Worm (Caenorhabditis elegans) whole organism, young adult: ENCODE data around the gene T24C4.3.
A peak's percentile ranks its signal among the peaks of the same experiment; 100 is the strongest.

Experiments used
- B0019.2 ChIP-seq: fragments of 200-800 bp; sonication (Bioruptor generic); conservative IDR thresholded peaks from 2 replicates; pipeline ENCODE4 v1.3.6; 2022; ENCODE audit warnings: missing genetic modification reagents, missing genetic modification characterization, missing compliant biosample characterization
- D2030.7 ChIP-seq: fragments of 200-800 bp; sonication (Bioruptor generic); IDR thresholded peaks from 2 replicates; pipeline ENCODE4 v1.3.6; 2022; ENCODE audit warnings: missing genetic modification reagents, missing genetic modification characterization, missing compliant biosample characterization
- F37B4.10 ChIP-seq: fragments of 200-800 bp; sonication (Bioruptor generic); IDR thresholded peaks from 2 replicates; pipeline ENCODE4 v1.3.6; 2022; ENCODE audit warnings: missing genetic modification characterization, missing compliant biosample characterization
- F49E8.2 ChIP-seq: sonication (generic microtip); optimal IDR thresholded peaks from 3 replicates; lab custom pipeline; 2017; ENCODE audit warnings: missing genetic modification characterization, mild to moderate bottlenecking, missing compliant biosample characterization, antibody characterized with exemption, moderate library complexity; ENCODE audit not compliant: insufficient read depth
- F52B5.7 ChIP-seq: sonication (generic microtip); optimal IDR thresholded peaks from 2 replicates; lab custom pipeline; 2016; ENCODE audit warnings: mild to moderate bottlenecking, missing genetic modification characterization, missing compliant biosample characterization
- F55B11.4 ChIP-seq: sonication (generic microtip); optimal IDR thresholded peaks from 2 replicates; lab custom pipeline; 2016; ENCODE audit warnings: missing compliant biosample characterization, missing genetic modification characterization, borderline replicate concordance; ENCODE audit not compliant: insufficient read depth
- F57A8.1 ChIP-seq: fragments of 200-800 bp; sonication (Bioruptor generic); optimal IDR thresholded peaks from 2 replicates; lab custom pipeline; 2018; ENCODE audit warnings: mild to moderate bottlenecking, missing genetic modification characterization, moderate library complexity, missing compliant biosample characterization
- Y95B8A.8 ChIP-seq: fragments of 200-800 bp; sonication (Bioruptor generic); IDR thresholded peaks from 2 replicates; pipeline ENCODE4 v1.3.6; 2022; ENCODE audit warnings: missing genetic modification reagents, missing genetic modification characterization, missing compliant biosample characterization
- athp-1 ChIP-seq: sonication (generic microtip); optimal IDR thresholded peaks from 2 replicates; lab custom pipeline; 2017; ENCODE audit warnings: mild to moderate bottlenecking, missing genetic modification characterization, missing compliant biosample characterization
- attf-3 ChIP-seq: fragments of 200-800 bp; sonication (Bioruptor generic); conservative IDR thresholded peaks from 2 replicates; pipeline ENCODE4 v1.3.6; 2022; ENCODE audit warnings: missing genetic modification reagents, missing genetic modification characterization, missing compliant biosample characterization
- ccch-3 ChIP-seq: fragments of 200-800 bp; sonication (Bioruptor generic); optimal IDR thresholded peaks from 2 replicates; lab custom pipeline; 2018; ENCODE audit warnings: mild to moderate bottlenecking, missing genetic modification characterization, missing compliant biosample characterization
- cebp-1 ChIP-seq, 2 experiments: fragments of 200-800 bp in 1 of 2; sonication (Bioruptor generic) in 1 of 2; sonication (generic microtip) in 1 of 2; IDR thresholded peaks in 1 of 2; optimal IDR thresholded peaks in 1 of 2; 2 replicates each; pipeline versions ENCODE4 v1.3.6 to Lab custom; 2017 to 2022; ENCODE audit warnings: missing compliant biosample characterization in 2 of 2, missing genetic modification characterization in 2 of 2, mild to moderate bottlenecking in 1 of 2, missing genetic modification reagents in 1 of 2, moderate library complexity in 1 of 2
- cebp-2 ChIP-seq: fragments of 200-800 bp; sonication (Bioruptor generic); IDR thresholded peaks from 2 replicates; pipeline ENCODE4 v1.3.6; 2022; ENCODE audit warnings: missing genetic modification characterization, missing compliant biosample characterization
- ceh-40 ChIP-seq: fragments of 200-800 bp; sonication (Bioruptor generic); IDR thresholded peaks from 2 replicates; pipeline ENCODE4 v1.3.6; 2022; ENCODE audit warnings: missing genetic modification characterization, missing compliant biosample characterization
- ceh-79 ChIP-seq: sonication (generic microtip); optimal IDR thresholded peaks from 2 replicates; lab custom pipeline; 2017; ENCODE audit warnings: mild to moderate bottlenecking, missing genetic modification characterization, missing compliant biosample characterization
- chd-7 ChIP-seq: sonication (generic microtip); optimal IDR thresholded peaks from 2 replicates; lab custom pipeline; 2016; ENCODE audit warnings: mild to moderate bottlenecking, missing genetic modification characterization, moderate library complexity, missing compliant biosample characterization
- dpff-1 ChIP-seq: sonication (generic microtip); optimal IDR thresholded peaks from 2 replicates; lab custom pipeline; 2017; ENCODE audit warnings: mild to moderate bottlenecking, missing genetic modification characterization, missing compliant biosample characterization
- egl-18 ChIP-seq: fragments of 200-800 bp; sonication (Bioruptor generic); IDR thresholded peaks from 2 replicates; pipeline ENCODE4 v1.3.6; 2022; ENCODE audit warnings: missing genetic modification reagents, missing genetic modification characterization, missing compliant biosample characterization
- egrh-3 ChIP-seq: fragments of 200-800 bp; sonication (Bioruptor generic); IDR thresholded peaks from 2 replicates; pipeline ENCODE4 v1.3.6; 2022; ENCODE audit warnings: missing genetic modification reagents, missing genetic modification characterization, missing compliant biosample characterization
- ekl-4 ChIP-seq: fragments of 200-800 bp; sonication (Bioruptor generic); IDR thresholded peaks from 2 replicates; pipeline ENCODE4 v1.3.6; 2022; ENCODE audit warnings: missing genetic modification reagents, missing genetic modification characterization, missing compliant biosample characterization
- him-1 ChIP-seq: sonication (generic microtip); optimal IDR thresholded peaks from 2 replicates; lab custom pipeline; 2016; ENCODE audit warnings: missing genotype, missing genetic modification reagents, missing genetic modification characterization, missing compliant biosample characterization
- hmg-1.2 ChIP-seq: fragments of 200-800 bp; sonication (Bioruptor generic); IDR thresholded peaks from 2 replicates; pipeline ENCODE4 v1.3.6; 2022; ENCODE audit warnings: missing genetic modification reagents, missing genetic modification characterization, missing compliant biosample characterization
- hsf-1 ChIP-seq: fragments of 200-800 bp; sonication (Bioruptor generic); IDR thresholded peaks from 2 replicates; pipeline ENCODE4 v1.3.6; 2022; ENCODE audit warnings: missing genetic modification reagents, missing genetic modification characterization, missing compliant biosample characterization
- let-526 ChIP-seq: fragments of 200-800 bp; sonication (Bioruptor generic); IDR thresholded peaks from 2 replicates; pipeline ENCODE4 v1.3.6; 2022; ENCODE audit warnings: missing genetic modification reagents, missing genetic modification characterization, missing compliant biosample characterization
- lin-35 ChIP-seq, 3 experiments: fragments of 150-350 bp in 2 of 3; sonication (generic microtip) in 1 of 3; optimal IDR thresholded peaks; 2 replicates each; lab custom pipeline; 2014 to 2018; ENCODE audit warnings: missing biosample characterization in 3 of 3, missing genetic modification characterization in 3 of 3, missing genetic modification reagents in 3 of 3
- lir-1 ChIP-seq: fragments of 200-800 bp; sonication (Bioruptor generic); conservative IDR thresholded peaks from 2 replicates; pipeline ENCODE4 v1.3.6; 2022; ENCODE audit warnings: missing genetic modification reagents, missing genetic modification characterization, missing compliant biosample characterization
- madf-3 ChIP-seq: fragments of 200-800 bp; sonication (Bioruptor generic); IDR thresholded peaks from 2 replicates; pipeline ENCODE4 v1.3.6; 2022; ENCODE audit warnings: missing genetic modification reagents, missing genetic modification characterization, missing compliant biosample characterization
- madf-6 ChIP-seq: fragments of 200-800 bp; sonication (Bioruptor generic); IDR thresholded peaks from 2 replicates; pipeline ENCODE4 v1.3.6; 2022; ENCODE audit warnings: missing genetic modification reagents, missing genetic modification characterization, missing compliant biosample characterization
- madf-8 ChIP-seq: fragments of 200-800 bp; sonication (Bioruptor generic); conservative IDR thresholded peaks from 2 replicates; pipeline ENCODE4 v1.3.6; 2022; ENCODE audit warnings: missing genetic modification reagents, missing genetic modification characterization, missing compliant biosample characterization
- mcd-1 ChIP-seq: fragments of 200-800 bp; sonication (Bioruptor generic); IDR thresholded peaks from 2 replicates; pipeline ENCODE4 v1.3.6; 2022; ENCODE audit warnings: missing genetic modification reagents, missing genetic modification characterization, missing compliant biosample characterization
- nfya-1 ChIP-seq: sonication (generic microtip); optimal IDR thresholded peaks from 2 replicates; lab custom pipeline; 2017; ENCODE audit warnings: antibody characterized with exemption, missing compliant biosample characterization, missing genetic modification characterization, borderline replicate concordance; ENCODE audit not compliant: insufficient read depth
- nfya-2 ChIP-seq: fragments of 200-800 bp; sonication (Bioruptor generic); IDR thresholded peaks from 2 replicates; pipeline ENCODE4 v1.3.6; 2022; ENCODE audit warnings: missing genetic modification reagents, missing genetic modification characterization, missing compliant biosample characterization
- nhr-120 ChIP-seq: fragments of 200-800 bp; sonication (Bioruptor generic); IDR thresholded peaks from 2 replicates; pipeline ENCODE4 v1.3.6; 2022; ENCODE audit warnings: missing genetic modification characterization, missing compliant biosample characterization
- nhr-90 ChIP-seq: sonication (generic microtip); optimal IDR thresholded peaks from 2 replicates; lab custom pipeline; 2016; ENCODE audit warnings: missing genotype, mild to moderate bottlenecking, missing genetic modification characterization, missing compliant biosample characterization
- pbrm-1 ChIP-seq: fragments of 200-800 bp; sonication (Bioruptor generic); IDR thresholded peaks from 2 replicates; pipeline ENCODE4 v1.3.6; 2022; ENCODE audit warnings: missing genetic modification reagents, missing genetic modification characterization, missing compliant biosample characterization
- rcor-1 ChIP-seq: fragments of 200-800 bp; sonication (Bioruptor generic); IDR thresholded peaks from 2 replicates; pipeline ENCODE4 v1.3.6; 2022; ENCODE audit warnings: missing genetic modification reagents, missing genetic modification characterization, missing compliant biosample characterization
- repo-1 ChIP-seq: sonication (generic microtip); optimal IDR thresholded peaks from 2 replicates; lab custom pipeline; 2017; ENCODE audit warnings: mild to moderate bottlenecking, missing genetic modification characterization, missing compliant biosample characterization
- tlf-1 ChIP-seq: fragments of 200-800 bp; sonication (Bioruptor generic); optimal IDR thresholded peaks from 2 replicates; lab custom pipeline; 2018; ENCODE audit warnings: mild to moderate bottlenecking, missing genetic modification characterization, missing compliant biosample characterization
- ztf-6 ChIP-seq: fragments of 200-800 bp; sonication (Bioruptor generic); IDR thresholded peaks from 2 replicates; pipeline ENCODE4 v1.3.6; 2022; ENCODE audit warnings: missing genetic modification reagents, missing genetic modification characterization, missing compliant biosample characterization

The T24C4.3 gene

DNA sequence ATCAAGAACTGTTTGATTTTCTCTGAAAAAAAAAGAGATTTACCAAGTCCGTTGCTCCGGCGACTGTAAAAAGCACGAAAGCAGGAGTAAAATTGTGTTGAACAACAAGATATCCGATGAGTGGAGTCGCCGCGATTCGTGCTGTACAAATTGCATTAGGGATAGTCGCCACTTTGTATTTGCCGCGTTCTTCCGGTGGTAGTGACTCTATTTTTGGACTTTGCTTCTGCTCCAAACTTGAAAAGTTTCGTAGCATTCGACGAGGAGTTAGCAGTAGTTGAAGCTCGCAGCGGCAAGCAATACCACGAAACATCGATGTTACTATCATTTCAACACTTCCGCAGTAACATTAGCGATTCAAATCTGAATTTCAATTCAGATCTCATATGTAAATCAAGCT is 37.3 kb upstream of the T24C4.3 start, which contains the start of gene crls-1 (continued):
- TF ChIP-seq chd-7 (tag; lab: Kevin White, UChicago) (peak; percentile 25), egl-18 (GFP tag; lab: Robert Waterston, UW) (no peak), ceh-40 (GFP tag; lab: Robert Waterston, UW) (no peak), nfya-2 (GFP tag; lab: Robert Waterston, UW) (no peak), Y95B8A.8 (GFP tag; lab: Robert Waterston, UW) (0 out of 2 replicates have a peak, but pooled peaks have one; percentile 17), madf-6 (GFP tag; lab: Robert Waterston, UW) (peak; percentile 14; the same call in 1 of the 2 replicates), F52B5.7 (tag; lab: Kevin White, UChicago) (peak; percentile 26), repo-1 (tag; lab: Kevin White, UChicago) (peak; percentile 72), let-526 (GFP tag; lab: Robert Waterston, UW) (no peak), rcor-1 (GFP tag; lab: Robert Waterston, UW) (no peak), cebp-1 (GFP tag; IDR thresholded peaks at IDR 0.05; lab: Robert Waterston, UW) (no peak), cebp-1 (tag; optimal IDR thresholded peaks at IDR 0.05; lab: Kevin White, UChicago) (no peak), ccch-3 (GFP tag; lab: Kevin White, UChicago) (no peak), D2030.7 (GFP tag; lab: Robert Waterston, UW) (peak; percentile 14; the same call in 1 of the 2 replicates), madf-3 (GFP tag; lab: Robert Waterston, UW) (0 out of 2 replicates have a peak, but pooled peaks have one; percentile 28), egrh-3 (no peak), attf-3 (GFP tag; lab: Robert Waterston, UW) (no peak)

DNA sequence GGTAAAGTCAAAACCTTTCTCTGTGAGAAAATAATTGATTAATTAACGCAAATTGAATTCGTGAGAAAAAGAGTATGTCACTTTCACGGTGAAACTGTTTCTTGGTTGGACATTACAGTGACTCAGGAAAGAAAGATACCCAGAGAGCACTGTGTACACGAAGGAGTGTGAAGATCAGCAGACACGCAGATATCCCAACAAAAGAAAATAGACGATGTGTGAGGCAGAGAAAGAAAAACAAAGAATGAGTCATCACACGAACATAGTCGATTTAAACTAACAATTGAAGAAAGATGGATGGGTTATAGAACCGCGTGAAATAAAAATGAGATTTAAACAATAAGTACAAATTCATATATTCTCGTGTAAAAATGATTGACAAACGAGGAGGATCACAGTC is 35.7 kb upstream of the T24C4.3 start:
- TF ChIP-seq cebp-2 (no peak), tlf-1 (no peak), hmg-1.2 (GFP tag; lab: Robert Waterston, UW) (peak; percentile 16; the same call in 1 of the 2 replicates), cebp-1 (GFP tag; IDR thresholded peaks at IDR 0.05; lab: Robert Waterston, UW) (no peak), cebp-1 (tag; optimal IDR thresholded peaks at IDR 0.05; lab: Kevin White, UChicago) (peak; percentile 2)
- TF ChIP-seq, all 124 proteins: peak for 2

DNA sequence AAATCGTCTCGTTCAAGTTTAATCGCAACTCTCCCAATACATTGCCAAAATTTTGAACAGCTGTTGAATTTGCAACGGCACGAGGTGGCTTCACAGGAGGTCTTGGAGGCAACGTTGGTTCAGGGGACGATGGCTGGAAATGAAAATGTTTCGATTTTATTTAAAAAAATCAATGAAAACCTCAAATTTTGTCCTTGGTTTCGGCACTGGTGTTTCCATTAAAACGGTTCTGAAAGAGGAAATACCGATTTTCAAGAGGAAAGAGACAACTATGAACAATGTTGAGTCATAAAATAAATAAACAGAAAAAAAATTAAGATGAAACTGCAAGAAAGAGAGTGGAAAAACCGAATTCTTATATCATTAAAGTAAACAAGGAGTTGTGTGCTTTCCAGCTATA is 35.0 kb upstream of the T24C4.3 start, which contains the start of gene F23H11.4:
TSS of gene F23H11.4 (minus strand) at position 229 of the 400 bp plus-strand sequence.
- TF ChIP-seq madf-3 (GFP tag; lab: Robert Waterston, UW) (no peak), lir-1 (GFP tag; lab: Robert Waterston, UW) (no peak), F37B4.10 (GFP tag; lab: Robert Waterston, UW) (no peak), ceh-79 (tag; lab: Kevin White, UChicago) (no peak)

DNA sequence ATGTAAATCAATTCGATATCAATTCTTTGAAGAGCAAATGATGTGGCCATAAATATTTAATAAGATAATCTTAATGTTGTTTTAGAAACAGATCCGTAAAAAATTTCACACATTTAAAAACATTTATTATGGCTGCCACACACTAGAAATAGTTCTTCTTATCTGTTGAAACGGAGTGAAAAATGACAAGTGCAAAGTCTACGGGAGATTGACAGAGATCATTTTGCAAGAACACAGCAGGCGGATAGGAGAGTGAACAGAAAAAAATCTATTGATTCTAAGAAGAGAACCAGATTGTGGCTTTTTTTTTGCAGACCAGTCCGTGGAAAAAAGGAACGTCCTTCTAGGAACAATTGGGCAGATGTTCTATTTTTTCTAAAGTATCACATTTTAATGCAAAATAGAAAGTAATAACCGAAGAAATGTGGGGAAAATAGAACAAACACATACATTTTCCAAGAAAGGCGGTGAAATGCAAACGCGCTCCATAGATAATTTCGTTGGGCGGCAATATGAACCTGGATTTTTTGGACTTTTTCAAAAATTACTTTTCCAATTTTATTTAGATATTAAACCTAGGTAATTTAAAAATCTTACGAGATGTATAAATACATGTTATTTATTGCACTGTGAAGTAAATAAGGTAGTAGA is 29.5 kb upstream of the T24C4.3 start:
- TF ChIP-seq him-1 (tag; lab: Kevin White, UChicago) (peak; percentile 25), hsf-1 (GFP tag; lab: Robert Waterston, UW) (no peak), lin-35 (GFP tag; optimal IDR thresholded peaks at IDR 0.05; lab: Kevin White, UChicago) (peak in 1 of 3 experiments; percentile 39), athp-1 (peak; percentile 19), F57A8.1 (GFP tag; lab: Kevin White, UChicago) (no peak), dpff-1 (tag; lab: Kevin White, UChicago) (no peak), ekl-4 (no peak), ztf-6 (GFP tag; lab: Robert Waterston, UW) (no peak), D2030.7 (GFP tag; lab: Robert Waterston, UW) (peak; percentile 11; the same call in 1 of the 2 replicates), F49E8.2 (tag; lab: Kevin White, UChicago) (no peak), cebp-1 (GFP tag; IDR thresholded peaks at IDR 0.05; lab: Robert Waterston, UW) (no peak), cebp-1 (tag; optimal IDR thresholded peaks at IDR 0.05; lab: Kevin White, UChicago) (no peak), chd-7 (tag; lab: Kevin White, UChicago) (no peak), nhr-90 (no peak), mcd-1 (GFP tag; lab: Robert Waterston, UW) (peak; percentile 85), madf-8 (GFP tag; lab: Robert Waterston, UW) (no peak), pbrm-1 (GFP tag; lab: Robert Waterston, UW) (no peak), nhr-120 (GFP tag; lab: Robert Waterston, UW) (no peak), attf-3 (GFP tag; lab: Robert Waterston, UW) (0 out of 2 replicates have a peak, but pooled peaks have one; percentile 8), F37B4.10 (GFP tag; lab: Robert Waterston, UW) (no peak), madf-6 (GFP tag; lab: Robert Waterston, UW) (peak; percentile 35; the same call in 1 of the 2 replicates), nfya-1 (tag; lab: Kevin White, UChicago) (no peak), nfya-2 (GFP tag; lab: Robert Waterston, UW) (no peak), egl-18 (GFP tag; lab: Robert Waterston, UW) (no peak), B0019.2 (GFP tag; lab: Robert Waterston, UW) (no peak), F55B11.4 (no peak)
